Worm (Caenorhabditis elegans) whole organism, L3 larva: Measurements from ENCODE around the gene Y38H6C.13.

ENCODE experiments used
- ceh-16 ChIP-seq: sonication (generic microtip); optimal IDR thresholded peaks from 2 replicates; lab custom pipeline; 2017; ENCODE audit warnings: missing biosample characterization, missing genetic modification characterization
- ceh-28 ChIP-seq: fragments of 150-350 bp; optimal IDR thresholded peaks from 2 replicates; lab custom pipeline; 2014; ENCODE audit warnings: missing biosample characterization, missing genetic modification reagents, missing genetic modification characterization
- ceh-82 ChIP-seq: fragments of 150-350 bp; optimal IDR thresholded peaks from 2 replicates; lab custom pipeline; 2014; ENCODE audit warnings: missing biosample characterization, missing genetic modification characterization
- ceh-9 ChIP-seq: sonication (generic microtip); optimal IDR thresholded peaks from 2 replicates; lab custom pipeline; 2018; ENCODE audit warnings: missing biosample characterization, missing genetic modification characterization
- daf-12 ChIP-seq: fragments of 150-350 bp; optimal IDR thresholded peaks from 2 replicates; lab custom pipeline; 2014; ENCODE audit warnings: missing biosample characterization, missing genetic modification reagents, missing genetic modification characterization
- egl-5 ChIP-seq: fragments of 150-350 bp; optimal IDR thresholded peaks from 2 replicates; lab custom pipeline; 2017; ENCODE audit warnings: missing biosample characterization, missing genetic modification reagents, missing genetic modification characterization, inconsistent platforms
- elt-1 ChIP-seq: fragments of 150-350 bp; optimal IDR thresholded peaks from 2 replicates; lab custom pipeline; 2014; ENCODE audit warnings: missing biosample characterization, missing genetic modification characterization
- elt-2 ChIP-seq: sonication (generic microtip); optimal IDR thresholded peaks from 2 replicates; lab custom pipeline; 2016; ENCODE audit warnings: missing genetic modification reagents, mild to moderate bottlenecking, missing genetic modification characterization, missing compliant biosample characterization
- elt-3 ChIP-seq, 3 experiments: fragments of 150-350 bp in 1 of 3; sonication (generic microtip) in 2 of 3; optimal IDR thresholded peaks; 2 replicates in 2 of 3; 4 replicates in 1 of 3; lab custom pipeline; 2014 to 2017; ENCODE audit warnings: missing biosample characterization in 3 of 3, missing genetic modification characterization in 3 of 3
- eor-1 ChIP-seq, 2 experiments: fragments of 150-350 bp; optimal IDR thresholded peaks; 2 replicates each; lab custom pipeline; 2014 to 2018; ENCODE audit warnings: missing biosample characterization in 2 of 2, missing genetic modification characterization in 2 of 2
- fkh-2 ChIP-seq: fragments of 150-350 bp; optimal IDR thresholded peaks from 2 replicates; lab custom pipeline; 2014; ENCODE audit warnings: missing biosample characterization, missing genetic modification reagents, missing genetic modification characterization
- fos-1 ChIP-seq: fragments of 150-350 bp; optimal IDR thresholded peaks from 2 replicates; lab custom pipeline; 2014; ENCODE audit warnings: missing biosample characterization, missing genetic modification characterization
- jun-1 ChIP-seq: fragments of 150-350 bp; optimal IDR thresholded peaks from 2 replicates; lab custom pipeline; 2014; ENCODE audit warnings: missing biosample characterization, missing genetic modification reagents, missing genetic modification characterization
- lin-39 ChIP-seq: fragments of 150-350 bp; optimal IDR thresholded peaks from 2 replicates; lab custom pipeline; 2018; ENCODE audit warnings: missing biosample characterization, missing genetic modification reagents, missing genetic modification characterization
- lsy-12 ChIP-seq: sonication (generic microtip); optimal IDR thresholded peaks from 2 replicates; lab custom pipeline; 2016; ENCODE audit warnings: mild to moderate bottlenecking, missing genetic modification characterization, missing compliant biosample characterization
- mml-1 ChIP-seq: fragments of 150-350 bp; sonication (generic microtip); optimal IDR thresholded peaks from 3 replicates; lab custom pipeline; 2014; ENCODE audit warnings: missing biosample characterization, missing genetic modification characterization
- nfya-1 ChIP-seq: sonication (generic microtip); optimal IDR thresholded peaks from 2 replicates; lab custom pipeline; 2017; ENCODE audit warnings: missing genetic modification characterization, mild to moderate bottlenecking, missing compliant biosample characterization, antibody characterized with exemption, moderate library complexity; ENCODE audit not compliant: insufficient read depth
- nhr-11 ChIP-seq: fragments of 150-350 bp; optimal IDR thresholded peaks from 2 replicates; lab custom pipeline; 2014; ENCODE audit warnings: missing biosample characterization, missing genetic modification characterization
- nhr-12 ChIP-seq: fragments of 150-350 bp; optimal IDR thresholded peaks from 2 replicates; lab custom pipeline; 2014; ENCODE audit warnings: missing biosample characterization, missing genetic modification characterization
- nhr-23 ChIP-seq: fragments of 150-350 bp; optimal IDR thresholded peaks from 2 replicates; lab custom pipeline; 2014; ENCODE audit warnings: missing biosample characterization, missing genetic modification reagents, missing genetic modification characterization
- nhr-237 ChIP-seq: fragments of 150-350 bp; optimal IDR thresholded peaks from 2 replicates; lab custom pipeline; 2014; ENCODE audit warnings: missing biosample characterization, missing genetic modification characterization
- nhr-25 ChIP-seq: sonication (generic microtip); optimal IDR thresholded peaks from 2 replicates; lab custom pipeline; 2017; ENCODE audit warnings: missing biosample characterization, missing genetic modification characterization
- nhr-43 ChIP-seq: sonication (generic microtip); optimal IDR thresholded peaks from 2 replicates; lab custom pipeline; 2016; ENCODE audit warnings: mild to moderate bottlenecking, missing genetic modification characterization, missing compliant biosample characterization; ENCODE audit not compliant: poor library complexity, severe bottlenecking
- pha-4 ChIP-seq: fragments of 150-350 bp; optimal IDR thresholded peaks from 2 replicates; lab custom pipeline; 2014; ENCODE audit warnings: missing biosample characterization, missing genetic modification reagents, missing genetic modification characterization
- pqm-1 ChIP-seq: fragments of 150-350 bp; optimal IDR thresholded peaks from 2 replicates; lab custom pipeline; 2017; ENCODE audit warnings: missing biosample characterization, missing genetic modification characterization, inconsistent platforms
- skn-1 ChIP-seq: fragments of 150-350 bp; optimal IDR thresholded peaks from 2 replicates; lab custom pipeline; 2014; ENCODE audit warnings: missing biosample characterization, missing genetic modification characterization
- snpc-4 ChIP-seq: fragments of 150-350 bp; optimal IDR thresholded peaks from 2 replicates; lab custom pipeline; 2014; ENCODE audit warnings: missing biosample characterization, missing genetic modification characterization
- tbx-2 ChIP-seq: sonication (generic microtip); optimal IDR thresholded peaks from 2 replicates; lab custom pipeline; 2016; ENCODE audit warnings: mild to moderate bottlenecking, missing genetic modification characterization, missing compliant biosample characterization
- unc-39 ChIP-seq: sonication (generic microtip); optimal IDR thresholded peaks from 4 replicates; lab custom pipeline; 2017; ENCODE audit warnings: missing biosample characterization, missing genetic modification characterization
- zag-1 ChIP-seq: fragments of 150-350 bp; optimal IDR thresholded peaks from 2 replicates; lab custom pipeline; 2014; ENCODE audit warnings: missing biosample characterization, missing genetic modification characterization
- ztf-11 ChIP-seq: fragments of 150-350 bp; optimal IDR thresholded peaks from 2 replicates; lab custom pipeline; 2014; ENCODE audit warnings: missing biosample characterization, missing genetic modification characterization

Y38H6C.13 gene

DNA sequence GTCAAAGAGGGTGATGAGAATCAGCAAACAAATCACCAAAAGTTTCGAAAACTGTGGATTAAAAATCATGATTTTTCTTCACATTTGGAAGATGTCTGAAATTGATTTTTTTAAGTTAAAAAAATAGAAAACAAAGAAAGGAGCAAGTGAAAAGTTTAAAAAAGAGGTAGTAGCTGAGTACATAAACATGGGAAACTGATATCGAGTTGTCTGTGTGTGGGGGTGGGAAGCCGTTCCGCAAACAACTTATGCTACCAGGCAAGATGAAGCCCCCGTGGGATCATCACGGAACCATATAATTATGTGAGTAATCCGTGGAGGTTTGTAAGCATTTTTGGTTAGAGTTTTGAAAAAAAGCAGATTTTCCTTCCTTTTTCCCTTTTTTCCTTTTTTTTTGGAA is 23.5 kb downstream of the Y38H6C.13 start, which contains the start of gene Y38H6C.20:
Y38H6C.20 (minus strand) TSS at position 101 of the 400 bp plus-strand sequence.
- TF ChIP-seq ceh-28 (tag; lab: Kevin White, UChicago) (no peak), ceh-16 (tag; lab: Kevin White, UChicago) (no peak)

DNA sequence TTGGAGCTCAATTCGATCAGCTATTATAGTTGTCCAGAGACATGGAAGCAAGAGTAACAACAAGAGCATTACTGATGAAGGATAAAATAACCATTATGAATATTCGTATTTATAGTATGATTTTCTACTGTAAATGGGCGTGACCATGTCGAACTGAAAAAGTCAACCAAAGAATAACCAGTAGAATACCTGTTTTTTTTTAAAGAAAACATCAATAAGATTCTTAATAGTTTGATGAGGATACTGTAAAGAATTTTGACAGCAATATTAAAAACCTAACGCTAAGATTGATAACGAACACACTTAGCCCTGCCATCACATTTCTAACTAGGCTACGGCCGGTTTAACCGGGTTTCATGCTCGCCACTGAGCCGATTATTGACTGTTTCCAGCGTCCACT is 25.4 kb downstream of the Y38H6C.13 start, which contains the start of gene vmo-1:
vmo-1 (minus strand) TSS at position 101 of the 400 bp plus-strand sequence.
- TF ChIP-seq nhr-237 (no peak), eor-1 (tag; optimal IDR thresholded peaks at IDR 0.05; lab: Kevin White, UChicago) (no peak), ceh-82 (tag; lab: Kevin White, UChicago) (no peak), elt-3 (tag; optimal IDR thresholded peaks at IDR 0.05; lab: Kevin White, UChicago) (no peak), egl-5 (tag; lab: Kevin White, UChicago) (no peak), jun-1 (no peak), zag-1 (tag; lab: Kevin White, UChicago) (no peak), pha-4 (tag; lab: Kevin White, UChicago) (no peak), nhr-11 (tag; lab: Kevin White, UChicago) (no peak), nhr-43 (tag; lab: Kevin White, UChicago) (no peak), mml-1 (tag; lab: Kevin White, UChicago) (no peak), fos-1 (tag; lab: Kevin White, UChicago) (no peak), lin-39 (tag; lab: Kevin White, UChicago) (no peak), fkh-2 (tag; lab: Kevin White, UChicago) (no peak), nhr-12 (tag; lab: Kevin White, UChicago) (no peak), nhr-25 (no peak)

DNA sequence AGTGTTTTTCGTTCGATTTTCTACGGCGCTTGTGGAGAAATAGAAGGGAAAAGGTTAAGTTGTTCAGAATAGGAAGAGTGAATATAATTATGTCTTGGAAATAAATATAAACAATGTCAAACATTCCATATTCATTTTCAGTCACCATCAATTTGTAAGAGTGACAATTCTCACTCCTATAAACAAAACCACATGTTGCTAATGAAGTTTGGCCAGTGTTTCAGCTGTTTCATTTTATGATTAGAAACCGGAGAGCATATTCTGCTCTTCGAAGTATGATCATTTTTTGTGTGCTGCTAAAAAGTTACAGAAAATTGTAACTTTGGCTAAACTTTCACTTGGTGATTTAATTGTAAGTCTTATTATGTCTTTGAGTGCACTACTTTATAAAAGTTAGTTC is 27.5 kb downstream of the Y38H6C.13 start, which contains the start of gene Y38H6C.21:
Y38H6C.21 (minus strand) TSS at position 148 of the 400 bp plus-strand sequence.
- TF ChIP-seq nfya-1 (no peak), elt-3 (tag; optimal IDR thresholded peaks at IDR 0.05; lab: Kevin White, UChicago) (no peak), skn-1 (tag; lab: Kevin White, UChicago) (no peak), ztf-11 (no peak), unc-39 (tag; lab: Kevin White, UChicago) (no peak), egl-5 (tag; lab: Kevin White, UChicago) (no peak), nhr-11 (tag; lab: Kevin White, UChicago) (no peak), lsy-12 (tag; lab: Kevin White, UChicago) (no peak), mml-1 (tag; lab: Kevin White, UChicago) (no peak), zag-1 (tag; lab: Kevin White, UChicago) (no peak), tbx-2 (tag; lab: Kevin White, UChicago) (no peak), elt-1 (no peak)

DNA sequence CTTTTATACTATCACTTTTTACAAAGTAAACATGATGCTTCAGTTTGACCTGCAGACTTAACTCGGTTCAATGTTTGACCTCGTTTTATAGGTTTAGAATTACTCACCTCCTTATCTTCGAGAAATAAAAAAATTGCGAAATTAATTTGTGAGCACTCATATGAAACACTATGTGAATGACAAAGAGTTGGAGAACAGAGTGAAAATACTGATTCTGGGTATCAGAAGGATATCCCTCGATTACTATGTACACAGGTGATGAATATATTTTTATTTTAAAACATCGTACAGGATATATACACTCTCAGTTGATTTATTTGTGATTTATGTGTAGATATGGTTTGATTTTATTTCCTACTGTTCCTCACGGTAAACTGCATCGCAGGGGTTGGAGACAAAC is 28.7 kb downstream of the Y38H6C.13 start, which contains the start of gene Y38H6C.23:
Y38H6C.23 (minus strand) TSS at position 101 of the 400 bp plus-strand sequence.
- TF ChIP-seq ztf-11 (no peak), nhr-43 (tag; lab: Kevin White, UChicago) (no peak), nhr-11 (tag; lab: Kevin White, UChicago) (no peak), nhr-23 (tag; lab: Kevin White, UChicago) (no peak), ceh-9 (tag; lab: Kevin White, UChicago) (no peak), tbx-2 (tag; lab: Kevin White, UChicago) (no peak), pha-4 (tag; lab: Kevin White, UChicago) (no peak), elt-3 (tag; optimal IDR thresholded peaks at IDR 0.05; lab: Kevin White, UChicago) (no peak), nhr-25 (no peak), nhr-237 (no peak), eor-1 (tag; optimal IDR thresholded peaks at IDR 0.05; lab: Kevin White, UChicago) (no peak), fkh-2 (tag; lab: Kevin White, UChicago) (no peak), snpc-4 (tag; lab: Kevin White, UChicago) (no peak), mml-1 (tag; lab: Kevin White, UChicago) (no peak), elt-2 (tag; lab: Kevin White, UChicago) (no peak), zag-1 (tag; lab: Kevin White, UChicago) (no peak), pqm-1 (tag; lab: Kevin White, UChicago) (no peak)

DNA sequence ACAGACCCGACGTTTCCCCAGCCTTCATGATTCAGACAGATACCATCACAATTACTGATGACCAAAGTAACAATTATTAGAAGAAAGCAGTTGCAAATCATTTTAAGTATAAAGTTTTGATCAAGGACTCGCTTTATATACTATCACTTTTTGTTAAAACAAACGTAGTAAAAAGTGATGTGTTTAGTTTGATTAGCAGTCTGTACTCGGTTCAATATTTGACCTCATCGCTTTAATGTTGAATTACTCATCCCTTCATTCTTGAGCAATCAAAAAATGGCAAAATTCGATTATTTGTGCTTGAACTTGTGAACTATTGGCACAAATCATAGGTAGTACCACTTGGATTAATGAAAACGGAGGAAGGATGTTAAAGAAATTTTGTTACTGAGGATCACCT is 30.7 kb downstream of the Y38H6C.13 start, which contains the start of gene abf-4:
abf-4 (minus strand) TSS at position 101 of the 400 bp plus-strand sequence.
- TF ChIP-seq daf-12 (tag; lab: Kevin White, UChicago): no peak
